Fruit fly (Drosophila melanogaster) whole organism, embryonic: ENCODE measurements around the gene CG43090.

ENCODE experiments used
- Aef1 ChIP-seq: fragments of 200-800 bp; sonication (Bioruptor generic); IDR thresholded peaks from 3 replicates; pipeline ENCODE4 v1.3.6; 2022; ENCODE audit warnings: missing biosample characterization, missing genetic modification characterization
- Bgb ChIP-seq: fragments of 200-800 bp; sonication (Bioruptor generic); IDR thresholded peaks from 2 replicates; pipeline ENCODE4 v1.3.6; 2022; ENCODE audit warnings: missing biosample characterization, missing genetic modification characterization; ENCODE audit not compliant: partially characterized antibody
- CG10209 ChIP-seq: fragments of 200-800 bp; sonication (Bioruptor generic); optimal IDR thresholded peaks from 3 replicates; lab custom pipeline; 2017; ENCODE audit warnings: missing biosample characterization, mild to moderate bottlenecking, missing genetic modification characterization, missing genetic modification reagents
- CG10321 ChIP-seq: fragments of 200-800 bp; sonication (Bioruptor generic); IDR thresholded peaks from 2 replicates; pipeline ENCODE4 v1.3.6; 2022; ENCODE audit warnings: missing biosample characterization, missing genetic modification characterization
- CG10431 ChIP-seq: fragments of 200-800 bp; sonication (Bioruptor generic); optimal IDR thresholded peaks from 3 replicates; lab custom pipeline; 2018; ENCODE audit warnings: missing biosample characterization, mild to moderate bottlenecking, missing genetic modification characterization
- CG11504 ChIP-seq: fragments of 200-800 bp; sonication (Bioruptor generic); optimal IDR thresholded peaks from 3 replicates; lab custom pipeline; 2019; ENCODE audit warnings: missing biosample characterization, mild to moderate bottlenecking, missing genetic modification characterization, moderate library complexity
- CG13424 ChIP-seq: fragments of 200-800 bp; sonication (Bioruptor generic); optimal IDR thresholded peaks from 2 replicates; lab custom pipeline; 2019; ENCODE audit warnings: missing biosample characterization, mild to moderate bottlenecking, missing genetic modification characterization, moderate library complexity
- CG14965 ChIP-seq: fragments of 200-800 bp; sonication (Bioruptor generic); optimal IDR thresholded peaks from 2 replicates; lab custom pipeline; 2016; ENCODE audit warnings: missing biosample characterization, missing genetic modification characterization, borderline replicate concordance
- CG1647 ChIP-seq: fragments of 200-800 bp; sonication (Bioruptor generic); optimal IDR thresholded peaks from 3 replicates; lab custom pipeline; 2016; ENCODE audit warnings: missing biosample characterization, missing genetic modification characterization
- CG1792 ChIP-seq: fragments of 200-800 bp; sonication (Bioruptor generic); optimal IDR thresholded peaks from 2 replicates; lab custom pipeline; 2016; ENCODE audit warnings: missing biosample characterization, missing genetic modification characterization
- CG2120 ChIP-seq: fragments of 200-800 bp; sonication (Bioruptor generic); optimal IDR thresholded peaks from 3 replicates; lab custom pipeline; 2016; ENCODE audit warnings: missing biosample characterization, missing genetic modification characterization
- CG2875 ChIP-seq: fragments of 200-800 bp; sonication (Bioruptor generic); optimal IDR thresholded peaks from 2 replicates; lab custom pipeline; 2017; ENCODE audit warnings: missing biosample characterization, mild to moderate bottlenecking, missing genetic modification characterization, missing genetic modification reagents
- CG31224 ChIP-seq: fragments of 200-800 bp; sonication (Bioruptor generic); IDR thresholded peaks from 2 replicates; pipeline ENCODE4 v1.3.6; 2022; ENCODE audit warnings: missing biosample characterization, missing genetic modification characterization
- CG31388 ChIP-seq: fragments of 200-800 bp; sonication (Bioruptor generic); optimal IDR thresholded peaks from 2 replicates; lab custom pipeline; 2016; ENCODE audit warnings: missing biosample characterization, missing genetic modification characterization
- CG31441 ChIP-seq: fragments of 200-800 bp; sonication (Bioruptor generic); IDR thresholded peaks from 2 replicates; pipeline ENCODE4 v1.3.6; 2022; ENCODE audit warnings: missing biosample characterization, missing genetic modification characterization
- CG33557 ChIP-seq: fragments of 200-800 bp; sonication (Bioruptor generic); optimal IDR thresholded peaks from 2 replicates; lab custom pipeline; 2019; ENCODE audit warnings: missing biosample characterization, mild to moderate bottlenecking, missing genetic modification characterization, moderate library complexity
- CG34422 ChIP-seq: fragments of 200-800 bp; sonication (Bioruptor generic); IDR thresholded peaks from 3 replicates; pipeline ENCODE4 v1.3.6; 2022; ENCODE audit warnings: missing biosample characterization, missing genetic modification characterization
- CG6254 ChIP-seq: fragments of 200-800 bp; sonication (Bioruptor generic); optimal IDR thresholded peaks from 3 replicates; lab custom pipeline; 2017; ENCODE audit warnings: mild to moderate bottlenecking, missing biosample characterization, missing genetic modification reagents, missing genetic modification characterization
- CG7928 ChIP-seq: fragments of 200-800 bp; sonication (Bioruptor generic); optimal IDR thresholded peaks from 2 replicates; lab custom pipeline; 2017; ENCODE audit warnings: missing biosample characterization, mild to moderate bottlenecking, missing genetic modification characterization
- Chrac-16 ChIP-seq: fragments of 200-800 bp; sonication (Bioruptor generic); optimal IDR thresholded peaks from 3 replicates; lab custom pipeline; 2016; ENCODE audit warnings: missing biosample characterization, missing genetic modification characterization
- Dad ChIP-seq: fragments of 200-800 bp; sonication (Bioruptor generic); optimal IDR thresholded peaks from 3 replicates; lab custom pipeline; 2016; ENCODE audit warnings: missing biosample characterization, missing genetic modification characterization
- Dbx ChIP-seq: fragments of 200-800 bp; sonication (Bioruptor generic); IDR thresholded peaks from 3 replicates; pipeline ENCODE4 v1.3.6; 2022; ENCODE audit warnings: missing biosample characterization, missing genetic modification characterization
- Deaf1 ChIP-seq: fragments of 200-800 bp; optimal IDR thresholded peaks from 3 replicates; lab custom pipeline; 2019; ENCODE audit warnings: missing biosample characterization, mild to moderate bottlenecking, missing genetic modification characterization, moderate library complexity
- Dfd ChIP-seq, 2 experiments: fragments of >200 bp; optimal IDR thresholded peaks; 2 replicates each; lab custom pipeline; 2017; ENCODE audit warnings: missing biosample characterization in 2 of 2, missing genetic modification characterization in 2 of 2
- GATAe ChIP-seq: fragments of 200-800 bp; sonication (Bioruptor generic); conservative IDR thresholded peaks from 2 replicates; pipeline ENCODE4 v1.3.6; 2022; ENCODE audit warnings: missing biosample characterization, missing genetic modification characterization
- HHEX ChIP-seq: fragments of 200-800 bp; sonication (Bioruptor generic); optimal IDR thresholded peaks from 3 replicates; lab custom pipeline; 2017; ENCODE audit warnings: missing biosample characterization, mild to moderate bottlenecking, missing genetic modification characterization, missing genetic modification reagents
- HLH3B ChIP-seq: fragments of 200-800 bp; sonication (Bioruptor generic); IDR thresholded peaks from 2 replicates; pipeline ENCODE4 v1.3.6; 2022; ENCODE audit warnings: missing biosample characterization, missing genetic modification characterization
- HLH4C ChIP-seq: fragments of 200-800 bp; sonication (Bioruptor generic); IDR thresholded peaks from 3 replicates; pipeline ENCODE4 v1.3.6; 2022; ENCODE audit warnings: missing biosample characterization, missing genetic modification characterization; ENCODE audit not compliant: partially characterized antibody
- Hr39 ChIP-seq: fragments of >200 bp; optimal IDR thresholded peaks from 2 replicates; lab custom pipeline; 2017
- Poxn ChIP-seq: fragments of 200-800 bp; sonication (Bioruptor generic); IDR thresholded peaks from 2 replicates; pipeline ENCODE4 v1.3.6; 2022; ENCODE audit warnings: missing biosample characterization, missing genetic modification characterization
- Spps ChIP-seq: fragments of 200-800 bp; sonication (Bioruptor generic); optimal IDR thresholded peaks from 2 replicates; lab custom pipeline; 2018; ENCODE audit warnings: missing biosample characterization, mild to moderate bottlenecking, missing genetic modification characterization
- TFAM ChIP-seq: fragments of 200-800 bp; sonication (Bioruptor generic); optimal IDR thresholded peaks from 2 replicates; lab custom pipeline; 2017; ENCODE audit warnings: missing biosample characterization, missing genetic modification characterization, inconsistent platforms
- Tbp ChIP-seq: fragments of >200 bp; optimal IDR thresholded peaks from 2 replicates; lab custom pipeline; 2018; ENCODE audit warnings: missing biosample characterization, missing genetic modification characterization
- Trl ChIP-seq, 3 experiments: fragments of >200 bp in 2 of 3; fragments of 200-800 bp in 1 of 3; sonication (Bioruptor generic) in 1 of 3; optimal IDR thresholded peaks; 2 replicates in 1 of 3; 3 replicates in 2 of 3; lab custom pipeline; 2016 to 2017; ENCODE audit warnings: missing biosample characterization in 1 of 3, missing genetic modification characterization in 1 of 3
- ase ChIP-seq: fragments of 200-800 bp; sonication (Bioruptor generic); IDR thresholded peaks from 3 replicates; pipeline ENCODE4 v1.3.6; 2022; ENCODE audit warnings: missing biosample characterization, missing genetic modification characterization
- eve ChIP-seq, 2 experiments: fragments of >200 bp; optimal IDR thresholded peaks; 2 replicates each; lab custom pipeline; 2017; ENCODE audit warnings: missing biosample characterization in 2 of 2, missing genetic modification characterization in 2 of 2
- gem ChIP-seq: fragments of 200-800 bp; sonication (Bioruptor generic); optimal IDR thresholded peaks from 2 replicates; lab custom pipeline; 2019; ENCODE audit warnings: missing biosample characterization, mild to moderate bottlenecking, missing genetic modification characterization, moderate library complexity
- gro ChIP-seq: fragments of 200-800 bp; sonication (Bioruptor generic); optimal IDR thresholded peaks from 2 replicates; lab custom pipeline; 2016; ENCODE audit warnings: missing biosample characterization, missing genetic modification characterization
- ham ChIP-seq: fragments of 200-800 bp; sonication (Bioruptor generic); IDR thresholded peaks from 2 replicates; pipeline ENCODE4 v1.3.6; 2022; ENCODE audit warnings: missing biosample characterization, missing genetic modification characterization
- ind ChIP-seq: fragments of 200-800 bp; sonication (Bioruptor generic); optimal IDR thresholded peaks from 3 replicates; lab custom pipeline; 2016; ENCODE audit warnings: missing biosample characterization, missing genetic modification characterization
- jumu ChIP-seq: fragments of 200-800 bp; sonication (Bioruptor generic); optimal IDR thresholded peaks from 3 replicates; lab custom pipeline; 2016; ENCODE audit warnings: missing biosample characterization, missing genetic modification characterization
- lbe ChIP-seq: fragments of 200-800 bp; sonication (Bioruptor generic); optimal IDR thresholded peaks from 2 replicates; lab custom pipeline; 2016; ENCODE audit warnings: missing biosample characterization, mild to moderate bottlenecking, missing genetic modification characterization
- nerfin-2 ChIP-seq: fragments of 200-800 bp; sonication (Bioruptor generic); IDR thresholded peaks from 2 replicates; pipeline ENCODE4 v1.3.6; 2022; ENCODE audit warnings: missing biosample characterization, missing genetic modification characterization; ENCODE audit not compliant: partially characterized antibody
- pfk ChIP-seq: fragments of 200-800 bp; sonication (Bioruptor generic); optimal IDR thresholded peaks from 2 replicates; lab custom pipeline; 2018; ENCODE audit warnings: missing biosample characterization, mild to moderate bottlenecking, missing genetic modification characterization, moderate library complexity
- phol ChIP-seq: fragments of 200-800 bp; sonication (Bioruptor generic); optimal IDR thresholded peaks from 3 replicates; lab custom pipeline; 2018; ENCODE audit warnings: missing biosample characterization, mild to moderate bottlenecking, missing genetic modification characterization, moderate library complexity
- run ChIP-seq: fragments of 200-800 bp; sonication (Bioruptor generic); optimal IDR thresholded peaks from 3 replicates; lab custom pipeline; 2018; ENCODE audit warnings: missing biosample characterization, mild to moderate bottlenecking, missing genetic modification characterization
- slbo ChIP-seq: fragments of 200-800 bp; sonication (Bioruptor generic); IDR thresholded peaks from 2 replicates; pipeline ENCODE4 v1.3.6; 2022; ENCODE audit warnings: missing biosample characterization, missing genetic modification characterization
- ssp ChIP-seq: fragments of 200-800 bp; sonication (Bioruptor generic); IDR thresholded peaks from 2 replicates; pipeline ENCODE4 v1.3.6; 2022; ENCODE audit warnings: missing biosample characterization, missing genetic modification characterization
- stc ChIP-seq: fragments of 200-800 bp; sonication (Bioruptor generic); IDR thresholded peaks from 2 replicates; pipeline ENCODE4 v1.3.6; 2022; ENCODE audit warnings: missing biosample characterization, missing genetic modification characterization
- vvl ChIP-seq: fragments of 200-800 bp; sonication (Bioruptor generic); IDR thresholded peaks from 2 replicates; pipeline ENCODE4 v1.3.6; 2022; ENCODE audit warnings: missing biosample characterization, missing genetic modification characterization
- zen2 ChIP-seq: fragments of 200-800 bp; sonication (Bioruptor generic); IDR thresholded peaks from 3 replicates; pipeline ENCODE4 v1.3.6; 2022; ENCODE audit warnings: missing biosample characterization, missing genetic modification characterization; ENCODE audit not compliant: partially characterized antibody

The CG43090 gene

dm6 chrX:6179428-6179827 is 20.3 kb downstream of the CG43090 start (continued):
- TF ChIP-seq CG13424 (tag; lab: Kevin White, UChicago) (peak; percentile 27), CG31441 (GFP tag; lab: Robert Waterston, UW) (0 out of 2 replicates have a peak, but pooled peaks have one; percentile 30), ind (GFP tag; lab: Kevin White, UChicago) (peak; percentile 47), Deaf1 (tag; lab: Kevin White, UChicago) (no peak), vvl (GFP tag; lab: Robert Waterston, UW) (peak; percentile 74), ase (GFP tag; lab: Robert Waterston, UW) (0 out of 3 replicates have a peak, but pooled peaks have one; percentile 11), run (tag; lab: Kevin White, UChicago) (no peak), CG2120 (peak; percentile 52), HLH4C (no peak), phol (tag; lab: Kevin White, UChicago) (peak; percentile 39), CG10209 (GFP tag; lab: Kevin White, UChicago) (peak; percentile 12), CG1647 (peak; percentile 4), CG7928 (GFP tag; lab: Kevin White, UChicago) (no peak), Spps (no peak), CG2875 (GFP tag; lab: Kevin White, UChicago) (no peak), Aef1 (peak; percentile 50; the same call in 2 of the 3 replicates), CG31388 (GFP tag; lab: Kevin White, UChicago) (no peak), ssp (GFP tag; lab: Robert Waterston, UW) (0 out of 2 replicates have a peak, but pooled peaks have one; percentile 27), Dfd (GFP tag; optimal IDR thresholded peaks at IDR 0.05; lab: Kevin White, UChicago) (no peak), Hr39 (lab: Kevin White, UChicago) (no peak), Bgb (GFP tag; lab: Robert Waterston, UW) (no peak), CG1792 (no peak), gro (GFP tag; lab: Kevin White, UChicago) (peak; percentile 27), CG11504 (tag; lab: Kevin White, UChicago) (peak; percentile 70), nerfin-2 (GFP tag; lab: Robert Waterston, UW) (no peak), Dad (GFP tag; lab: Kevin White, UChicago) (no peak), lbe (GFP tag; lab: Kevin White, UChicago) (no peak), pfk (GFP tag; lab: Kevin White, UChicago) (no peak), CG10431 (no peak), CG14965 (GFP tag; lab: Kevin White, UChicago) (no peak), GATAe (GFP tag; lab: Robert Waterston, UW) (no peak), zen2 (no peak), Dbx (GFP tag; lab: Robert Waterston, UW) (0 out of 3 replicates have a peak, but pooled peaks have one; percentile 45), Tbp (no peak), CG31224 (no peak), ham (GFP tag; lab: Robert Waterston, UW) (no peak), jumu (GFP tag; lab: Kevin White, UChicago) (no peak), slbo (GFP tag; lab: Robert Waterston, UW) (peak; percentile 49), Poxn (no peak), CG33557 (GFP tag; lab: Kevin White, UChicago) (no peak), TFAM (GFP tag; lab: Kevin White, UChicago) (no peak), gem (tag; lab: Kevin White, UChicago) (peak; percentile 49), stc (GFP tag; lab: Robert Waterston, UW) (no peak), Chrac-16 (peak; percentile 9), HHEX (GFP tag; lab: Kevin White, UChicago) (peak; percentile 45), CG34422 (0 out of 3 replicates have a peak, but pooled peaks have one; percentile 23), CG10321 (GFP tag; lab: Robert Waterston, UW) (no peak), HLH3B (GFP tag; lab: Robert Waterston, UW) (peak; percentile 59), Trl (optimal IDR thresholded peaks at IDR 0.05; lab: Kevin White, UChicago) (no peak), Trl (GFP tag; optimal IDR thresholded peaks at IDR 0.05; lab: Kevin White, UChicago) (peak; percentile 26), CG6254 (GFP tag; lab: Kevin White, UChicago) (no peak), eve (GFP tag; optimal IDR thresholded peaks at IDR 0.05; lab: Kevin White, UChicago) (peak in 1 of 2 experiments; percentile 9)
